Fruit fly (Drosophila melanogaster): ENCODE results near the gene CG34133.
A peak's percentile ranks its signal among the peaks of the same experiment; 100 is the strongest.

The CG34133 gene

dm6 chr3R:29859763-29860162 is 9.4 kb upstream of the CG34133 start (continued):
- TF ChIP-seq CG8290 (GFP tag; optimal IDR thresholded peaks at IDR 0.05) = no peak
- TF ChIP-seq CG8290 (tag; optimal IDR thresholded peaks at IDR 0.05) = no peak
- peak; percentile 66 for TF ChIP-seq Meics (GFP tag; optimal IDR thresholded peaks at IDR 0.05)
- TF ChIP-seq CG11695 (GFP tag; IDR thresholded peaks at IDR 0.05) = no peak
- TF ChIP-seq CG32532 (GFP tag; IDR thresholded peaks at IDR 0.05) = peak; percentile 69
- TF ChIP-seq vnd (GFP tag; IDR thresholded peaks at IDR 0.05; ENCODE audit: partially characterized antibody) = no peak
- no peak for TF ChIP-seq dan (GFP tag; IDR thresholded peaks at IDR 0.05)
- no peak for TF ChIP-seq Dad (GFP tag; optimal IDR thresholded peaks at IDR 0.05)
- no peak for TF ChIP-seq Hr78 (GFP tag; optimal IDR thresholded peaks at IDR 0.05)
- peak; percentile 74 for TF ChIP-seq CG2120 (GFP tag; optimal IDR thresholded peaks at IDR 0.05)
- peak; percentile 29 for TF ChIP-seq CG4328 (GFP tag; optimal IDR thresholded peaks at IDR 0.05)
- no peak for TF ChIP-seq Kr (GFP tag; optimal IDR thresholded peaks at IDR 0.05)
- peak; percentile 23; the same call in 1 of the 2 replicates for TF ChIP-seq dati (GFP tag; IDR thresholded peaks at IDR 0.05)
- TF ChIP-seq CG7987 (GFP tag; optimal IDR thresholded peaks at IDR 0.05) = peak; percentile 52
- no peak for TF ChIP-seq Sry-β (GFP tag; optimal IDR thresholded peaks at IDR 0.05)
- peak; percentile 56 for TF ChIP-seq YL-1 (GFP tag; optimal IDR thresholded peaks at IDR 0.05)
- peak; percentile 16 for TF ChIP-seq Mad (GFP tag; optimal IDR thresholded peaks at IDR 0.05)
- TF ChIP-seq CG5245 (GFP tag; optimal IDR thresholded peaks at IDR 0.05) = no peak
- peak; percentile 54 for TF ChIP-seq CG2116 (GFP tag; optimal IDR thresholded peaks at IDR 0.05)
- no peak for TF ChIP-seq aop (GFP tag; IDR thresholded peaks at IDR 0.05)
- peak; percentile 31; the same call in 1 of the 3 replicates for TF ChIP-seq Doc3 (GFP tag; IDR thresholded peaks at IDR 0.05; ENCODE audit: partially characterized antibody)
- TF ChIP-seq CG4730 (GFP tag; IDR thresholded peaks at IDR 0.05) = no peak
- peak; percentile 31 for TF ChIP-seq fd3F (GFP tag; optimal IDR thresholded peaks at IDR 0.05)
- no peak for TF ChIP-seq h (optimal IDR thresholded peaks at IDR 0.05)
- peak; percentile 38 for TF ChIP-seq Sry-δ (GFP tag; optimal IDR thresholded peaks at IDR 0.05)
- no peak for TF ChIP-seq knrl (GFP tag; IDR thresholded peaks at IDR 0.05; ENCODE audit: partially characterized antibody)
- no peak for TF ChIP-seq CG4854 (GFP tag; optimal IDR thresholded peaks at IDR 0.05)
- no peak for TF ChIP-seq CG15269 (tag; optimal IDR thresholded peaks at IDR 0.05)
- no peak for TF ChIP-seq Optix (GFP tag; IDR thresholded peaks at IDR 0.05)
- no peak for TF ChIP-seq CG14014 (GFP tag; IDR thresholded peaks at IDR 0.05)
- no peak for TF ChIP-seq sqz (GFP tag; optimal IDR thresholded peaks at IDR 0.05)
- no peak for TF ChIP-seq Gsc (GFP tag; IDR thresholded peaks at IDR 0.05)
- TF ChIP-seq MESR4 (GFP tag; optimal IDR thresholded peaks at IDR 0.05) = peak; percentile 63
- TF ChIP-seq insv (GFP tag; optimal IDR thresholded peaks at IDR 0.05) = no peak
- no peak for TF ChIP-seq CG15073 (GFP tag; optimal IDR thresholded peaks at IDR 0.05)
- no peak for TF ChIP-seq ash1 (GFP tag; optimal IDR thresholded peaks at IDR 0.05)
- peak; percentile 76 for TF ChIP-seq Dref (GFP tag; IDR thresholded peaks at IDR 0.05)
- no peak for TF ChIP-seq CG11723 (GFP tag; optimal IDR thresholded peaks at IDR 0.05)
- TF ChIP-seq CG11504 (tag; optimal IDR thresholded peaks at IDR 0.05) = no peak
- TF ChIP-seq fd96Cb (tag; optimal IDR thresholded peaks at IDR 0.05) = no peak
- peak; percentile 17 for TF ChIP-seq Bteb2 (GFP tag; optimal IDR thresholded peaks at IDR 0.05)
- no peak for TF ChIP-seq dm (GFP tag; optimal IDR thresholded peaks at IDR 0.05)
- no peak for TF ChIP-seq Hey (tag; optimal IDR thresholded peaks at IDR 0.05)
- TF ChIP-seq CG17568 (GFP tag; optimal IDR thresholded peaks at IDR 0.05) = no peak
- TF ChIP-seq so (GFP tag; IDR thresholded peaks at IDR 0.05) = no peak
- no peak for TF ChIP-seq pita (GFP tag; optimal IDR thresholded peaks at IDR 0.05)
- TF ChIP-seq CG10366 (GFP tag; IDR thresholded peaks at IDR 0.05) = peak; percentile 40
- TF ChIP-seq inv (GFP tag; IDR thresholded peaks at IDR 0.05; ENCODE audit: partially characterized antibody) = no peak
- no peak for TF ChIP-seq sisA (GFP tag; IDR thresholded peaks at IDR 0.05)
- peak; percentile 58 for TF ChIP-seq CG34224 (GFP tag; IDR thresholded peaks at IDR 0.05; ENCODE audit: partially characterized antibody)
- TF ChIP-seq gfzf (GFP tag; optimal IDR thresholded peaks at IDR 0.05) = peak; percentile 72
- no peak for TF ChIP-seq CG11398 (GFP tag; optimal IDR thresholded peaks at IDR 0.05)
